Worm (Caenorhabditis elegans) whole organism, young adult: ENCODE measurements around the gene ttr-12.

Experiments
- B0261.1 ChIP-seq: sonication (generic microtip); optimal IDR thresholded peaks from 2 replicates; lab custom pipeline; 2016; ENCODE audit warnings: mild to moderate bottlenecking, missing genetic modification characterization, moderate library complexity, missing compliant biosample characterization
- F23B12.7 ChIP-seq: sonication (generic microtip); optimal IDR thresholded peaks from 2 replicates; lab custom pipeline; 2017; ENCODE audit warnings: missing genetic modification characterization, mild to moderate bottlenecking, missing compliant biosample characterization, antibody characterized with exemption, moderate library complexity; ENCODE audit not compliant: insufficient read depth
- F49E8.2 ChIP-seq: sonication (generic microtip); optimal IDR thresholded peaks from 3 replicates; lab custom pipeline; 2017; ENCODE audit warnings: missing genetic modification characterization, mild to moderate bottlenecking, missing compliant biosample characterization, antibody characterized with exemption, moderate library complexity; ENCODE audit not compliant: insufficient read depth
- F55B11.4 ChIP-seq: sonication (generic microtip); optimal IDR thresholded peaks from 2 replicates; lab custom pipeline; 2016; ENCODE audit warnings: missing compliant biosample characterization, missing genetic modification characterization, borderline replicate concordance; ENCODE audit not compliant: insufficient read depth
- K12H6.12 ChIP-seq: fragments of 200-800 bp; sonication (Bioruptor generic); optimal IDR thresholded peaks from 2 replicates; lab custom pipeline; 2018; ENCODE audit warnings: mild to moderate bottlenecking, missing genetic modification characterization, missing compliant biosample characterization
- T26A5.8 ChIP-seq: sonication (generic microtip); optimal IDR thresholded peaks from 2 replicates; lab custom pipeline; 2016; ENCODE audit warnings: missing genetic modification characterization, missing compliant biosample characterization
- ZK185.1 ChIP-seq: sonication (generic microtip); optimal IDR thresholded peaks from 2 replicates; lab custom pipeline; 2016; ENCODE audit warnings: mild to moderate bottlenecking, missing genetic modification characterization, missing compliant biosample characterization; ENCODE audit not compliant: poor library complexity, severe bottlenecking
- ama-1 ChIP-seq, 3 experiments: fragments of 150-350 bp in 1 of 3; sonication (generic microtip) in 2 of 3; optimal IDR thresholded peaks; 2 replicates each; lab custom pipeline; 2014 to 2018; ENCODE audit warnings: missing biosample characterization in 2 of 3, missing genetic modification characterization in 2 of 3, missing genetic modification reagents in 2 of 3
- atf-7 ChIP-seq: sonication (generic microtip); optimal IDR thresholded peaks from 2 replicates; lab custom pipeline; 2017; ENCODE audit warnings: mild to moderate bottlenecking, missing genetic modification characterization, missing compliant biosample characterization
- athp-1 ChIP-seq: sonication (generic microtip); optimal IDR thresholded peaks from 2 replicates; lab custom pipeline; 2017; ENCODE audit warnings: mild to moderate bottlenecking, missing genetic modification characterization, missing compliant biosample characterization
- attf-3 ChIP-seq: fragments of 200-800 bp; sonication (Bioruptor generic); conservative IDR thresholded peaks from 2 replicates; pipeline ENCODE4 v1.3.6; 2022; ENCODE audit warnings: missing genetic modification reagents, missing genetic modification characterization, missing compliant biosample characterization
- bed-1 ChIP-seq: fragments of 200-800 bp; sonication (Bioruptor generic); IDR thresholded peaks from 2 replicates; pipeline ENCODE4 v1.3.6; 2022; ENCODE audit warnings: missing genetic modification reagents, missing genetic modification characterization, missing compliant biosample characterization
- ceh-27 ChIP-seq: fragments of 200-800 bp; sonication (Bioruptor generic); optimal IDR thresholded peaks from 2 replicates; lab custom pipeline; 2018; ENCODE audit warnings: mild to moderate bottlenecking, missing genetic modification characterization, moderate library complexity, missing compliant biosample characterization
- ceh-79 ChIP-seq: sonication (generic microtip); optimal IDR thresholded peaks from 2 replicates; lab custom pipeline; 2017; ENCODE audit warnings: mild to moderate bottlenecking, missing genetic modification characterization, missing compliant biosample characterization
- dox-1 ChIP-seq: fragments of 200-800 bp; sonication (Bioruptor generic); IDR thresholded peaks from 2 replicates; pipeline ENCODE4 v1.3.6; 2022; ENCODE audit warnings: missing genetic modification reagents, missing genetic modification characterization, missing compliant biosample characterization
- dpl-1 ChIP-seq: fragments of 150-350 bp; optimal IDR thresholded peaks from 2 replicates; lab custom pipeline; 2014; ENCODE audit warnings: missing biosample characterization, missing genetic modification reagents, missing genetic modification characterization
- ets-4 ChIP-seq: fragments of 200-800 bp; sonication (Bioruptor generic); optimal IDR thresholded peaks from 2 replicates; lab custom pipeline; 2018; ENCODE audit warnings: mild to moderate bottlenecking, missing genetic modification characterization, missing compliant biosample characterization
- hlh-12 ChIP-seq: sonication (generic microtip); optimal IDR thresholded peaks from 2 replicates; lab custom pipeline; 2016; ENCODE audit warnings: missing genetic modification characterization, missing compliant biosample characterization
- hsf-1 ChIP-seq: fragments of 200-800 bp; sonication (Bioruptor generic); IDR thresholded peaks from 2 replicates; pipeline ENCODE4 v1.3.6; 2022; ENCODE audit warnings: missing genetic modification reagents, missing genetic modification characterization, missing compliant biosample characterization
- lin-40 ChIP-seq: sonication (generic microtip); optimal IDR thresholded peaks from 2 replicates; lab custom pipeline; 2016; ENCODE audit warnings: missing genetic modification characterization, mild to moderate bottlenecking, missing compliant biosample characterization, missing genotype, missing genetic modification reagents
- lsy-27 ChIP-seq: sonication (generic microtip); optimal IDR thresholded peaks from 2 replicates; lab custom pipeline; 2017; ENCODE audit warnings: missing genetic modification characterization, mild to moderate bottlenecking, missing compliant biosample characterization, antibody characterized with exemption, missing genotype, borderline replicate concordance; ENCODE audit not compliant: insufficient read depth
- madf-8 ChIP-seq: fragments of 200-800 bp; sonication (Bioruptor generic); conservative IDR thresholded peaks from 2 replicates; pipeline ENCODE4 v1.3.6; 2022; ENCODE audit warnings: missing genetic modification reagents, missing genetic modification characterization, missing compliant biosample characterization
- mel-28 ChIP-seq: sonication (generic microtip); optimal IDR thresholded peaks from 2 replicates; lab custom pipeline; 2016; ENCODE audit warnings: borderline replicate concordance, mild to moderate bottlenecking, missing genetic modification characterization, missing compliant biosample characterization
- mxl-1 ChIP-seq: sonication (generic microtip); optimal IDR thresholded peaks from 2 replicates; lab custom pipeline; 2016; ENCODE audit warnings: missing genetic modification characterization, missing compliant biosample characterization
- nfya-1 ChIP-seq: sonication (generic microtip); optimal IDR thresholded peaks from 2 replicates; lab custom pipeline; 2017; ENCODE audit warnings: antibody characterized with exemption, missing compliant biosample characterization, missing genetic modification characterization, borderline replicate concordance; ENCODE audit not compliant: insufficient read depth
- nhr-120 ChIP-seq: fragments of 200-800 bp; sonication (Bioruptor generic); IDR thresholded peaks from 2 replicates; pipeline ENCODE4 v1.3.6; 2022; ENCODE audit warnings: missing genetic modification characterization, missing compliant biosample characterization
- nhr-179 ChIP-seq: sonication (generic microtip); optimal IDR thresholded peaks from 2 replicates; lab custom pipeline; 2016; ENCODE audit warnings: mild to moderate bottlenecking, missing genetic modification characterization, missing compliant biosample characterization
- nhr-27 ChIP-seq: fragments of 200-800 bp; sonication (Bioruptor generic); optimal IDR thresholded peaks from 2 replicates; lab custom pipeline; 2018; ENCODE audit warnings: mild to moderate bottlenecking, missing genetic modification characterization, moderate library complexity, missing compliant biosample characterization
- nhr-80 ChIP-seq: sonication (generic microtip); optimal IDR thresholded peaks from 2 replicates; lab custom pipeline; 2016; ENCODE audit warnings: missing genetic modification characterization, missing compliant biosample characterization
- rpc-1 ChIP-seq, 2 experiments: fragments of 150-350 bp in 1 of 2; sonication (generic microtip) in 1 of 2; optimal IDR thresholded peaks; 2 replicates each; lab custom pipeline; 2014 to 2018; ENCODE audit warnings: missing biosample characterization in 1 of 2, missing genetic modification characterization in 1 of 2, missing genetic modification reagents in 1 of 2, missing genotype in 1 of 2
- sdz-38 ChIP-seq: sonication (generic microtip); optimal IDR thresholded peaks from 2 replicates; lab custom pipeline; 2016; ENCODE audit warnings: missing genotype, missing genetic modification characterization, missing compliant biosample characterization
- snpc-1.1 ChIP-seq: sonication (generic microtip); optimal IDR thresholded peaks from 2 replicates; lab custom pipeline; 2017; ENCODE audit warnings: missing genetic modification characterization, mild to moderate bottlenecking, missing compliant biosample characterization, antibody characterized with exemption, moderate library complexity, missing genotype, missing genetic modification reagents; ENCODE audit not compliant: insufficient read depth
- snpc-4 ChIP-seq, 5 experiments: fragments of 150-350 bp in 1 of 5; sonication (generic microtip) in 4 of 5; optimal IDR thresholded peaks; 2 replicates each; lab custom pipeline; 2014 to 2018; ENCODE audit warnings: missing genetic modification characterization in 5 of 5, missing biosample characterization in 3 of 5, antibody characterized with exemption in 2 of 5, mild to moderate bottlenecking in 2 of 5, missing compliant biosample characterization in 2 of 5, missing genotype in 2 of 5, moderate library complexity in 2 of 5, missing genetic modification reagents in 1 of 5
- tbx-9 ChIP-seq: sonication (generic microtip); optimal IDR thresholded peaks from 2 replicates; lab custom pipeline; 2016; ENCODE audit warnings: borderline replicate concordance, missing genetic modification characterization, inconsistent platforms, missing compliant biosample characterization
- xnd-1 ChIP-seq: sonication (generic microtip); optimal IDR thresholded peaks from 2 replicates; lab custom pipeline; 2016; ENCODE audit warnings: missing genotype, missing genetic modification reagents, missing genetic modification characterization, missing compliant biosample characterization
- ztf-18 ChIP-seq: sonication (generic microtip); optimal IDR thresholded peaks from 2 replicates; lab custom pipeline; 2016; ENCODE audit warnings: missing genotype, mild to moderate bottlenecking, missing genetic modification characterization, missing compliant biosample characterization
- ztf-26 ChIP-seq: sonication (generic microtip); optimal IDR thresholded peaks from 2 replicates; lab custom pipeline; 2017; ENCODE audit warnings: missing genetic modification characterization, missing compliant biosample characterization
- ztf-6 ChIP-seq: fragments of 200-800 bp; sonication (Bioruptor generic); IDR thresholded peaks from 2 replicates; pipeline ENCODE4 v1.3.6; 2022; ENCODE audit warnings: missing genetic modification reagents, missing genetic modification characterization, missing compliant biosample characterization

The ttr-12 gene

ce11 chrV:20608688-20609087 lies at the start of gene ttr-12:
TSS of gene ttr-12 (minus strand) at chrV:20608788.
- TF ChIP-seq ZK185.1 (tag; lab: Kevin White, UChicago) = no peak
- TF ChIP-seq hlh-12 = no peak
- TF ChIP-seq nhr-27 (tag; lab: Kevin White, UChicago) = no peak
- TF ChIP-seq lin-40 = no peak
- TF ChIP-seq K12H6.12 (tag; lab: Kevin White, UChicago) = no peak
- no peak for TF ChIP-seq ztf-18
- TF ChIP-seq athp-1 (tag; lab: Kevin White, UChicago) = no peak
- no peak for TF ChIP-seq ceh-79 (tag; lab: Kevin White, UChicago)
- no peak for TF ChIP-seq T26A5.8 (tag; lab: Kevin White, UChicago)
- no peak for TF ChIP-seq nfya-1 (tag; lab: Kevin White, UChicago)
- no peak for TF ChIP-seq nhr-80
- no peak for TF ChIP-seq F23B12.7 (tag; lab: Kevin White, UChicago)
- no peak for TF ChIP-seq nhr-120 (GFP tag; lab: Robert Waterston, UW)
- no peak for TF ChIP-seq F55B11.4 (tag; lab: Kevin White, UChicago)

ce11 chrV:20656626-20657025 lies 48.0 kb upstream of the ttr-12 start:
- TF ChIP-seq snpc-1.1 (no peak), madf-8 (GFP tag; lab: Robert Waterston, UW) (no peak), lsy-27 (tag; lab: Kevin White, UChicago) (no peak), atf-7 (tag; lab: Kevin White, UChicago) (no peak), snpc-4 (GFP tag; optimal IDR thresholded peaks at IDR 0.05; lab: Kevin White, UChicago) (no peak), snpc-4 (tag; optimal IDR thresholded peaks at IDR 0.05; lab: Kevin White, UChicago) (no peak), ets-4 (GFP tag; lab: Kevin White, UChicago) (no peak), attf-3 (GFP tag; lab: Robert Waterston, UW) (no peak)

- TF ChIP-seq rpc-1 (optimal IDR thresholded peaks at IDR 0.05; lab: Kevin White, UChicago) (no peak), rpc-1 (tag; optimal IDR thresholded peaks at IDR 0.05; lab: Kevin White, UChicago) (peak; percentile 27), bed-1 (GFP tag; lab: Robert Waterston, UW) (0 out of 2 replicates have a peak, but pooled peaks have one; percentile 50), ZK185.1 (tag; lab: Kevin White, UChicago) (no peak), ceh-27 (GFP tag; lab: Kevin White, UChicago) (no peak), mel-28 (tag; lab: Kevin White, UChicago) (no peak)
Measured at ce11 chrV:20655174-20655573, 46.6 kb upstream of the ttr-12 start.

- TF ChIP-seq B0261.1 (tag; lab: Kevin White, UChicago) (no peak), sdz-38 (no peak), xnd-1 (tag; lab: Kevin White, UChicago) (no peak), ztf-26 (tag; lab: Kevin White, UChicago) (no peak)
- TF ChIP-seq, all 124 proteins: peak for 0
Measured at ce11 chrV:20654350-20654749, 45.8 kb upstream of the ttr-12 start, which contains the start of gene mnr-1. TSS of gene mnr-1 (plus strand) at chrV:20654650.

ce11 chrV:20651923-20652322 lies 43.3 kb upstream of the ttr-12 start:
- TF ChIP-seq dox-1 = no peak
- TF ChIP-seq ztf-6 (GFP tag; lab: Robert Waterston, UW) = no peak
- TF ChIP-seq nhr-179 (tag; lab: Kevin White, UChicago) = no peak
- TF ChIP-seq dpl-1 = no peak
- TF ChIP-seq hsf-1 (GFP tag; lab: Robert Waterston, UW) = no peak
- no peak for TF ChIP-seq tbx-9 (tag; lab: Kevin White, UChicago)
- TF ChIP-seq F49E8.2 (tag; lab: Kevin White, UChicago) = no peak
- no peak for TF ChIP-seq attf-3 (GFP tag; lab: Robert Waterston, UW)
- TF ChIP-seq mxl-1 (tag; lab: Kevin White, UChicago) = no peak
- no peak for TF ChIP-seq ama-1 (optimal IDR thresholded peaks at IDR 0.05; lab: Kevin White, UChicago)
- TF ChIP-seq ama-1 (GFP tag; optimal IDR thresholded peaks at IDR 0.05; lab: Kevin White, UChicago) = no peak
- no peak for TF ChIP-seq K12H6.12 (tag; lab: Kevin White, UChicago)
